ENCODE assay signal across 3 fruit fly cellular contexts in the genomic region with DNA sequence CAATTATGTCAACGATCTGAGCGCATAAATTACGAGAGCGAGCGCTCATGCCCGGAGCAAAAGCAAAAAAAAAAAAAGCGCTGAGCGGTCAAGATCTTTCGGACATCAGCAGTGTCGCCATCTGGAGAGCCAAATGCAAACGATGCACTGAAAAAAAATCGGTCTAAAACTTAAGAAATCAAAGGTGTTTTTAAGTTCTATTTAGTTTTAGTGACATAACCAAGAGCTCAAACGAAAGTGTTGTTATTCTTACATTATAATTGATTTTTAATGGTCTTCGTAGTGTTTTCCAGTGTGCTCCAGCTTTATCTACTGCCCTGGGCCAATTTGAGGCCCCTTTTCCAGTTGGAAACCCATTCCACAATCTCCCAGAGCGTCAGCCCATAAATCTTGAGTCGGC.
A peak's percentile ranks its signal among the peaks of the same experiment; 100 is the strongest.
TF ChIP-seq lines count a peak whose summit lies in the region.

No protein-coding gene starts in this region.

TF ChIP-seq in whole organism, embryonic, 481 proteins besides CTCF, POLR2A, EP300 and RAD21 (continued from another document and continues in another):
- TF ChIP-seq scrt (GFP tag; optimal IDR thresholded peaks at IDR 0.05; lab: Kevin White, UChicago) (no peak), Pdp1 (GFP tag; optimal IDR thresholded peaks at IDR 0.05; lab: Kevin White, UChicago) (peak; percentile 18 to 31), Sox102F (GFP tag; optimal IDR thresholded peaks at IDR 0.05; lab: Kevin White, UChicago) (peak; percentile 21), Vsx1 (GFP tag; optimal IDR thresholded peaks at IDR 0.05; lab: Kevin White, UChicago) (peak; percentile 3), Asciz (GFP tag; optimal IDR thresholded peaks at IDR 0.05; lab: Kevin White, UChicago) (peak; percentile 13), Gsc (GFP tag; IDR thresholded peaks at IDR 0.05; lab: Robert Waterston, UW) (0 out of 2 replicates have a peak, but pooled peaks have one; percentile 19), ac (GFP tag; optimal IDR thresholded peaks at IDR 0.05; lab: Kevin White, UChicago) (no peak), dmrt99B (tag; optimal IDR thresholded peaks at IDR 0.05; lab: Kevin White, UChicago) (peak; percentile 31), ab (GFP tag; optimal IDR thresholded peaks at IDR 0.05; lab: Kevin White, UChicago) (no peak), Side (GFP tag; optimal IDR thresholded peaks at IDR 0.05; lab: Kevin White, UChicago) (no peak), Bgb (GFP tag; IDR thresholded peaks at IDR 0.05; lab: Robert Waterston, UW; ENCODE audit: partially characterized antibody) (no peak), zfh2 (GFP tag; optimal IDR thresholded peaks at IDR 0.05; lab: Kevin White, UChicago) (no peak), Blimp-1 (GFP tag; optimal IDR thresholded peaks at IDR 0.05; lab: Kevin White, UChicago) (peak; percentile 44), sr (GFP tag; IDR thresholded peaks at IDR 0.05; lab: Robert Waterston, UW) (no peak), C15 (GFP tag; IDR thresholded peaks at IDR 0.05; lab: Robert Waterston, UW) (no peak), nerfin-2 (GFP tag; IDR thresholded peaks at IDR 0.05; lab: Robert Waterston, UW; ENCODE audit: partially characterized antibody) (no peak), her (GFP tag; optimal IDR thresholded peaks at IDR 0.05; lab: Kevin White, UChicago) (no peak), ftz-f1 (GFP tag; optimal IDR thresholded peaks at IDR 0.05; lab: Kevin White, UChicago) (no peak), ara (GFP tag; IDR thresholded peaks at IDR 0.05; lab: Robert Waterston, UW) (peak; percentile 60; the same call in 1 of the 2 replicates), mirr (GFP tag; optimal IDR thresholded peaks at IDR 0.05; lab: Kevin White, UChicago) (no peak), sc (optimal IDR thresholded peaks at IDR 0.05; lab: Kevin White, UChicago) (no peak), sc (GFP tag; optimal IDR thresholded peaks at IDR 0.05; lab: Kevin White, UChicago) (no peak), B-H1 (GFP tag; IDR thresholded peaks at IDR 0.05; lab: Robert Waterston, UW) (no peak), ems (GFP tag; optimal IDR thresholded peaks at IDR 0.05; lab: Kevin White, UChicago) (no peak), Antp (GFP tag; optimal IDR thresholded peaks at IDR 0.05; lab: Kevin White, UChicago) (no peak), CG17328 (GFP tag; IDR thresholded peaks at IDR 0.05; lab: Robert Waterston, UW) (peak; percentile 53; the same call in 1 of the 2 replicates), CG3838 (GFP tag; optimal IDR thresholded peaks at IDR 0.05; lab: Kevin White, UChicago) (no peak), lola (GFP tag; optimal IDR thresholded peaks at IDR 0.05; lab: Kevin White, UChicago) (no peak), sqz (GFP tag; optimal IDR thresholded peaks at IDR 0.05; lab: Kevin White, UChicago) (no peak), ind (GFP tag; optimal IDR thresholded peaks at IDR 0.05; lab: Kevin White, UChicago) (no peak), YL-1 (GFP tag; optimal IDR thresholded peaks at IDR 0.05; lab: Kevin White, UChicago) (no peak), nau (GFP tag; optimal IDR thresholded peaks at IDR 0.05; lab: Kevin White, UChicago) (no peak), H15 (GFP tag; IDR thresholded peaks at IDR 0.05; lab: Robert Waterston, UW) (no peak), Lpt (GFP tag; optimal IDR thresholded peaks at IDR 0.05; lab: Kevin White, UChicago) (no peak), Doc3 (GFP tag; IDR thresholded peaks at IDR 0.05; lab: Robert Waterston, UW; ENCODE audit: partially characterized antibody) (no peak), Six4 (GFP tag; optimal IDR thresholded peaks at IDR 0.05; lab: Kevin White, UChicago) (no peak), CG15073 (GFP tag; optimal IDR thresholded peaks at IDR 0.05; lab: Kevin White, UChicago) (no peak), prd (optimal IDR thresholded peaks at IDR 0.05; lab: Kevin White, UChicago) (no peak), prd (GFP tag; IDR thresholded peaks at IDR 0.05; lab: Robert Waterston, UW) (peak; percentile 46; the same call in 1 of the 3 replicates), CG3407 (GFP tag; optimal IDR thresholded peaks at IDR 0.05; lab: Kevin White, UChicago) (peak; percentile 11), dati (GFP tag; IDR thresholded peaks at IDR 0.05; lab: Robert Waterston, UW) (no peak), Med (GFP tag; lab: Kevin White, UChicago) (peak; percentile 27), MESR4 (GFP tag; optimal IDR thresholded peaks at IDR 0.05; lab: Kevin White, UChicago) (no peak)

TF ChIP-seq in whole organism, prepupa, 60 proteins besides CTCF, POLR2A, EP300 and RAD21 (continued from another document):
- TF ChIP-seq Sox102F (GFP tag; optimal IDR thresholded peaks at IDR 0.05; lab: Kevin White, UChicago) (no peak), CG6792 (GFP tag; optimal IDR thresholded peaks at IDR 0.05; lab: Kevin White, UChicago) (peak; percentile 47), CG16779 (tag; optimal IDR thresholded peaks at IDR 0.05; lab: Kevin White, UChicago) (no peak), CG6854 (GFP tag; optimal IDR thresholded peaks at IDR 0.05; lab: Kevin White, UChicago) (no peak), CG34406 (GFP tag; optimal IDR thresholded peaks at IDR 0.05; lab: Kevin White, UChicago) (peak; percentile 37), Hr4 (GFP tag; optimal IDR thresholded peaks at IDR 0.05; lab: Kevin White, UChicago) (peak; percentile 26), ss (GFP tag; optimal IDR thresholded peaks at IDR 0.05; lab: Kevin White, UChicago) (peak; percentile 24 to 28), Blimp-1 (GFP tag; optimal IDR thresholded peaks at IDR 0.05; lab: Kevin White, UChicago) (no peak), Ets21C (GFP tag; optimal IDR thresholded peaks at IDR 0.05; lab: Kevin White, UChicago) (no peak), lz (GFP tag; optimal IDR thresholded peaks at IDR 0.05; lab: Kevin White, UChicago) (peak; percentile 23), CG1621 (tag; optimal IDR thresholded peaks at IDR 0.05; lab: Kevin White, UChicago) (peak; percentile 15), CG31627 (GFP tag; optimal IDR thresholded peaks at IDR 0.05; lab: Kevin White, UChicago) (peak; percentile 14), esn (GFP tag; optimal IDR thresholded peaks at IDR 0.05; lab: Kevin White, UChicago) (peak; percentile 36), dac (GFP tag; optimal IDR thresholded peaks at IDR 0.05; lab: Kevin White, UChicago) (no peak), CG10631 (GFP tag; optimal IDR thresholded peaks at IDR 0.05; lab: Kevin White, UChicago) (peak; percentile 56), Met (GFP tag; optimal IDR thresholded peaks at IDR 0.05; lab: Kevin White, UChicago) (peak; percentile 36), CG32006 (GFP tag; optimal IDR thresholded peaks at IDR 0.05; lab: Kevin White, UChicago) (peak; percentile 35), CG8119 (GFP tag; IDR thresholded peaks at IDR 0.05; lab: Robert Waterston, UW) (peak; percentile 62), CG3032 (tag; optimal IDR thresholded peaks at IDR 0.05; lab: Kevin White, UChicago) (peak; percentile 62), pdm3 (GFP tag; optimal IDR thresholded peaks at IDR 0.05; lab: Kevin White, UChicago) (peak; percentile 33), fd85E (GFP tag; optimal IDR thresholded peaks at IDR 0.05; lab: Kevin White, UChicago) (no peak), spab (GFP tag; optimal IDR thresholded peaks at IDR 0.05; lab: Kevin White, UChicago) (peak; percentile 55), cyc (GFP tag; optimal IDR thresholded peaks at IDR 0.05; lab: Kevin White, UChicago) (no peak), dsx (GFP tag; optimal IDR thresholded peaks at IDR 0.05; lab: Kevin White, UChicago; ENCODE audit: poor library complexity, severe bottlenecking) (peak; percentile 39), CG11762 (GFP tag; optimal IDR thresholded peaks at IDR 0.05; lab: Kevin White, UChicago; ENCODE audit: insufficient read depth) (peak; percentile 37), Eip93F (GFP tag; optimal IDR thresholded peaks at IDR 0.05; lab: Kevin White, UChicago) (no peak), CG9139 (GFP tag; optimal IDR thresholded peaks at IDR 0.05; lab: Kevin White, UChicago) (no peak), Smox (GFP tag; optimal IDR thresholded peaks at IDR 0.05; lab: Kevin White, UChicago) (no peak), CG7368 (GFP tag; optimal IDR thresholded peaks at IDR 0.05; lab: Kevin White, UChicago) (peak; percentile 9), Hr38 (GFP tag; optimal IDR thresholded peaks at IDR 0.05; lab: Kevin White, UChicago) (no peak), topi (GFP tag; optimal IDR thresholded peaks at IDR 0.05; lab: Kevin White, UChicago) (peak; percentile 44), Hr39 (GFP tag; optimal IDR thresholded peaks at IDR 0.05; lab: Kevin White, UChicago) (no peak), CG10669 (GFP tag; optimal IDR thresholded peaks at IDR 0.05; lab: Kevin White, UChicago) (peak; percentile 49), vri (GFP tag; optimal IDR thresholded peaks at IDR 0.05; lab: Kevin White, UChicago) (peak; percentile 1), CG6276 (GFP tag; optimal IDR thresholded peaks at IDR 0.05; lab: Kevin White, UChicago) (no peak), achi (GFP tag; optimal IDR thresholded peaks at IDR 0.05; lab: Kevin White, UChicago) (peak; percentile 47), Ets96B (tag; optimal IDR thresholded peaks at IDR 0.05; lab: Kevin White, UChicago) (peak; percentile 55), acj6 (GFP tag; optimal IDR thresholded peaks at IDR 0.05; lab: Kevin White, UChicago) (peak; percentile 23)

TF ChIP-seq in whole organism, wandering third instar larva, 38 proteins besides CTCF, POLR2A, EP300 and RAD21 (continued from another document):
- TF ChIP-seq dl (GFP tag; optimal IDR thresholded peaks at IDR 0.05; lab: Kevin White, UChicago; ENCODE audit: insufficient read depth in 1 of 2, partially characterized antibody in 2 of 2) = no peak
- TF ChIP-seq Hr83 (GFP tag; optimal IDR thresholded peaks at IDR 0.05; lab: Kevin White, UChicago; ENCODE audit: poor library complexity, severe bottlenecking) = no peak
